Worm (Caenorhabditis elegans) whole organism, L1 larva: Measurements from ENCODE around the gene sod-3.
A peak's percentile ranks its signal among the peaks of the same experiment; 100 is the strongest.
"Not testable (repeated sequence)": the region's sequence is repeated elsewhere in the genome, so short reads cannot be mapped to it uniquely, and the experiment has no call there.

ENCODE experiments used
- C34B4.2 ChIP-seq: sonication (generic microtip); optimal IDR thresholded peaks from 2 replicates; lab custom pipeline; 2017; ENCODE audit warnings: mild to moderate bottlenecking, missing genetic modification characterization, missing compliant biosample characterization
- ceh-63 ChIP-seq: fragments of 200-800 bp; sonication (Bioruptor generic); optimal IDR thresholded peaks from 2 replicates; lab custom pipeline; 2018; ENCODE audit warnings: mild to moderate bottlenecking, missing genetic modification characterization, missing compliant biosample characterization
- efl-1 ChIP-seq, 4 experiments: fragments of 150-350 bp; optimal IDR thresholded peaks in 3 of 4; peaks in 1 of 4; 1 replicate in 1 of 4; 2 replicates in 3 of 4; lab custom pipeline; 2014; ENCODE audit warnings: missing biosample characterization in 2 of 4, missing genetic modification characterization in 2 of 4, missing genetic modification reagents in 2 of 4
- egl-13 ChIP-seq: sonication (generic microtip); optimal IDR thresholded peaks from 2 replicates; lab custom pipeline; 2016; ENCODE audit warnings: missing genotype, missing genetic modification reagents, missing genetic modification characterization, missing compliant biosample characterization
- egl-27 ChIP-seq, 2 experiments: fragments of 150-350 bp in 1 of 2; sonication (generic microtip); optimal IDR thresholded peaks; 3 replicates each; lab custom pipeline; 2017 to 2018; ENCODE audit warnings: missing biosample characterization in 2 of 2, missing genetic modification characterization in 2 of 2, missing genetic modification reagents in 2 of 2
- elt-2 ChIP-seq: sonication (generic microtip); optimal IDR thresholded peaks from 2 replicates; lab custom pipeline; 2016; ENCODE audit warnings: missing genetic modification characterization, mild to moderate bottlenecking, inconsistent platforms, missing compliant biosample characterization, missing genetic modification reagents
- elt-3 ChIP-seq, 6 experiments: fragments of 150-350 bp in 1 of 6; sonication (generic microtip); optimal IDR thresholded peaks; 2 replicates each; lab custom pipeline; 2017 to 2018; ENCODE audit warnings: missing biosample characterization in 6 of 6, missing genetic modification characterization in 6 of 6, inconsistent platforms in 1 of 6
- fkh-4 ChIP-seq: sonication (generic microtip); optimal IDR thresholded peaks from 2 replicates; lab custom pipeline; 2016; ENCODE audit warnings: missing compliant biosample characterization, missing genetic modification characterization, borderline replicate concordance
- fos-1 ChIP-seq: fragments of 150-350 bp; optimal IDR thresholded peaks from 2 replicates; lab custom pipeline; 2014; ENCODE audit warnings: missing biosample characterization, missing genetic modification characterization
- grh-1 ChIP-seq: fragments of 200-800 bp; sonication (Bioruptor generic); IDR thresholded peaks from 2 replicates; pipeline ENCODE4 v1.3.6; 2022; ENCODE audit warnings: missing genetic modification reagents, missing genetic modification characterization, missing compliant biosample characterization
- hlh-4 ChIP-seq: sonication (generic microtip); optimal IDR thresholded peaks from 2 replicates; lab custom pipeline; 2016; ENCODE audit warnings: mild to moderate bottlenecking, missing genetic modification characterization, missing compliant biosample characterization
- isw-1 ChIP-seq: fragments of 200-800 bp; sonication (Bioruptor generic); IDR thresholded peaks from 2 replicates; pipeline ENCODE4 v1.3.6; 2022; ENCODE audit warnings: missing genetic modification characterization, missing compliant biosample characterization
- lin-13 ChIP-seq: fragments of 150-350 bp; optimal IDR thresholded peaks from 2 replicates; lab custom pipeline; 2014; ENCODE audit warnings: missing biosample characterization, missing genetic modification reagents, missing genetic modification characterization
- lin-15B ChIP-seq: fragments of 150-350 bp; sonication (generic microtip); optimal IDR thresholded peaks from 3 replicates; lab custom pipeline; 2014; ENCODE audit warnings: missing biosample characterization, missing genetic modification characterization
- lin-35 ChIP-seq, 2 experiments: fragments of 150-350 bp; optimal IDR thresholded peaks; 2 replicates each; lab custom pipeline; 2014; ENCODE audit warnings: missing biosample characterization in 2 of 2, missing genetic modification characterization in 2 of 2, missing genetic modification reagents in 2 of 2
- lin-39 ChIP-seq: fragments of 150-350 bp; optimal IDR thresholded peaks from 2 replicates; lab custom pipeline; 2014; ENCODE audit warnings: missing biosample characterization, missing genetic modification reagents, missing genetic modification characterization
- mab-9 ChIP-seq: fragments of 200-800 bp; sonication (Bioruptor generic); IDR thresholded peaks from 2 replicates; pipeline ENCODE4 v1.3.6; 2022; ENCODE audit warnings: missing genetic modification reagents, missing genetic modification characterization, missing compliant biosample characterization
- mdl-1 ChIP-seq, 2 experiments: fragments of 150-350 bp; optimal IDR thresholded peaks; 2 replicates each; lab custom pipeline; 2014 to 2017; ENCODE audit warnings: missing biosample characterization in 2 of 2, missing genetic modification characterization in 2 of 2, inconsistent platforms in 1 of 2
- mef-2 ChIP-seq: fragments of 150-350 bp; optimal IDR thresholded peaks from 2 replicates; lab custom pipeline; 2014; ENCODE audit warnings: missing biosample characterization, missing genetic modification characterization
- nhr-20 ChIP-seq: sonication (generic microtip); optimal IDR thresholded peaks from 2 replicates; lab custom pipeline; 2016; ENCODE audit warnings: mild to moderate bottlenecking, missing genetic modification characterization, missing compliant biosample characterization
- nhr-47 ChIP-seq: sonication (generic microtip); optimal IDR thresholded peaks from 2 replicates; lab custom pipeline; 2016; ENCODE audit warnings: mild to moderate bottlenecking, missing genetic modification characterization, moderate library complexity, missing compliant biosample characterization
- nhr-76 ChIP-seq: sonication (generic microtip); optimal IDR thresholded peaks from 2 replicates; lab custom pipeline; 2017; ENCODE audit warnings: missing biosample characterization, missing genetic modification characterization
- nhr-84 ChIP-seq: sonication (generic microtip); optimal IDR thresholded peaks from 2 replicates; lab custom pipeline; 2017; ENCODE audit warnings: missing biosample characterization, missing genetic modification characterization
- rnt-1 ChIP-seq: sonication (generic microtip); optimal IDR thresholded peaks from 2 replicates; lab custom pipeline; 2016; ENCODE audit warnings: mild to moderate bottlenecking, missing genetic modification characterization, moderate library complexity, missing compliant biosample characterization
- skn-1 ChIP-seq: fragments of 150-350 bp; optimal IDR thresholded peaks from 2 replicates; lab custom pipeline; 2014; ENCODE audit warnings: missing biosample characterization, missing genetic modification characterization
- snu-23 ChIP-seq: sonication (generic microtip); optimal IDR thresholded peaks from 2 replicates; lab custom pipeline; 2016; ENCODE audit warnings: missing genetic modification characterization, missing compliant biosample characterization
- sptf-1 ChIP-seq: fragments of 150-350 bp; optimal IDR thresholded peaks from 2 replicates; lab custom pipeline; 2014; ENCODE audit warnings: missing biosample characterization, missing genetic modification characterization
- sup-37 ChIP-seq: fragments of 200-800 bp; sonication (Bioruptor generic); optimal IDR thresholded peaks from 2 replicates; lab custom pipeline; 2018; ENCODE audit warnings: mild to moderate bottlenecking, missing genetic modification characterization, missing compliant biosample characterization
- swsn-7 ChIP-seq: sonication (generic microtip); optimal IDR thresholded peaks from 2 replicates; lab custom pipeline; 2016; ENCODE audit warnings: missing genetic modification characterization, missing compliant biosample characterization
- tlp-1 ChIP-seq: fragments of 150-350 bp; optimal IDR thresholded peaks from 2 replicates; lab custom pipeline; 2014; ENCODE audit warnings: missing biosample characterization, missing genetic modification characterization
- unc-130 ChIP-seq: fragments of 150-350 bp; optimal IDR thresholded peaks from 2 replicates; lab custom pipeline; 2017; ENCODE audit warnings: missing biosample characterization, missing genetic modification characterization, inconsistent platforms
- unc-86 ChIP-seq: sonication (generic microtip); optimal IDR thresholded peaks from 2 replicates; lab custom pipeline; 2016; ENCODE audit warnings: missing genetic modification characterization, missing compliant biosample characterization
- xbp-1 ChIP-seq: sonication (generic microtip); optimal IDR thresholded peaks from 2 replicates; lab custom pipeline; 2016; ENCODE audit warnings: missing genetic modification characterization, missing compliant biosample characterization
- zag-1 ChIP-seq: fragments of 150-350 bp; optimal IDR thresholded peaks from 2 replicates; lab custom pipeline; 2014; ENCODE audit warnings: missing biosample characterization, missing genetic modification characterization

Gene sod-3

DNA sequence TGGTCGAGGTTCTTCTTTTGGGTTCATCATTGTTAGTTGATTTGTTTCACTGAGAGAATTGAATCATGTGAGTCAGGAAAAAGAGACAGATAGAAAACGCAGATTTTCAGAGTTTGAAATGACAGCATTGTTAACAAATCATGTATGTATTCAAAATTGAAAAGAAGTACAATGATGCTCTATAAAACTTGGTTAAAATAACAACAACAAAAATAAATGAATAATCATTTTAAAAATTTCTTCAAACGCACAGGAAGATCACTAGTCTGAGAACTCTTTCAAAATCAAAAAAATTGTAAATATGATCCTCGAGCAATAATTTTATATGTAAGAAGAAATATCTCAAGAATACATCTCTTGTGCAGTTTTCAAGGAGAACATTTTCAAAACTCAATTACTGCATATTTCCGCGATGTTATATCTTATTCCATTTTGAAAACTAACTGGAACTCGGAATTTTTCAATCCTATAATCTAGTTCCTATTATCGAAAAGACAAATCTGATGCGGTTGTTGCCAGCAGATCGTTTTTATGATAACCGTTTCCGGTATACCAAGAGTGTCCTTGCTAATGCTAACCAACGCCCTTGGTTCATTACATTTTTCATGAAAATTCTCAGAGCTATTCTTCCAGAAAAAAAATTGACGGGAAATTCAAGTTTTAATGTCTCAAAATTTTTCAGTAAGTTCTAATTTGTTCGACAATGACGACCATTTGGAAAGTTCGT lies 4.1 kb downstream of the sod-3 start, which contains the start of gene lido-1:
TSS of gene lido-1 (minus strand) at position 51 of the 727 bp plus-strand sequence.
- TF ChIP-seq nhr-20 (peak; percentile 67), skn-1 (no peak)
- TF ChIP-seq, all 84 proteins: peak for 1

- TF ChIP-seq elt-2 (tag; lab: Kevin White, UChicago) (no peak), skn-1 (no peak), unc-86 (tag; lab: Kevin White, UChicago) (no peak), sup-37 (GFP tag; lab: Kevin White, UChicago) (no peak), lin-39 (no peak), lin-13 (GFP tag; lab: Kevin White, UChicago) (no peak), mef-2 (no peak), hlh-4 (tag; lab: Kevin White, UChicago) (no peak), nhr-47 (no peak), swsn-7 (tag; lab: Kevin White, UChicago) (no peak), grh-1 (GFP tag; lab: Robert Waterston, UW) (no peak), ceh-63 (GFP tag; lab: Kevin White, UChicago) (no peak), rnt-1 (no peak), nhr-84 (tag; lab: Kevin White, UChicago) (no peak), egl-27 (tag; optimal IDR thresholded peaks at IDR 0.05; lab: Kevin White, UChicago) (no peak)
Measured at ce11 chrX:17100656-17101055, 8.1 kb downstream of the sod-3 start, which contains the start of gene lido-2. Gene lido-2, minus strand, starts transcription at chrX:17100756.

DNA sequence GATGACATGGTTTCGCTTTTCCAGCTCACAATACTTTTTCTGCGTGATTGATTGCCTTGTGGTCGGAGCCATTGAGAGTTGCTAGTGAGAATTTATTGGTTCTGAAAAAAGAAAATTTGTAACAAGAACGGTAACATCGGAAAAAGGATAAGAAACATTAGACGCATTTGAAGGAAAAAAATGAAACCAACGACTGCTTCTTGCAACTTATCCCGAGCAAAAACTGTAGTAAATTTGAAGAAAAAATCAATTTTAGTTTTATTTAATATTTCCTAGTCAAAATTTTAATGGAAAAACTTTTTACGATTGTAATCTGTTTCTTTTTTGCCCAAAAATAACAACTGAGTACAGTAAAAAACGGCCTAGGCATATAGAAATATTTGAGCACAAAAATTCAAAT lies 15.1 kb downstream of the sod-3 start, which contains the start of gene lido-4:
TSS of gene lido-4 (minus strand) at position 101 of the 400 bp plus-strand sequence.
- TF ChIP-seq unc-130 (tag; lab: Kevin White, UChicago), result no peak
- TF ChIP-seq elt-3 (tag; optimal IDR thresholded peaks at IDR 0.05; lab: Kevin White, UChicago), result no peak
- TF ChIP-seq snu-23 (GFP tag; lab: Kevin White, UChicago), result no peak
- TF ChIP-seq egl-13 (tag; lab: Kevin White, UChicago), result no peak
- no peak for TF ChIP-seq efl-1 (optimal IDR thresholded peaks at IDR 0.05; lab: Kevin White, UChicago)
- TF ChIP-seq efl-1 (GFP tag; optimal IDR thresholded peaks at IDR 0.05 in 1 of 2; lab: Kevin White, UChicago), result no peak
- no peak for TF ChIP-seq fos-1

DNA sequence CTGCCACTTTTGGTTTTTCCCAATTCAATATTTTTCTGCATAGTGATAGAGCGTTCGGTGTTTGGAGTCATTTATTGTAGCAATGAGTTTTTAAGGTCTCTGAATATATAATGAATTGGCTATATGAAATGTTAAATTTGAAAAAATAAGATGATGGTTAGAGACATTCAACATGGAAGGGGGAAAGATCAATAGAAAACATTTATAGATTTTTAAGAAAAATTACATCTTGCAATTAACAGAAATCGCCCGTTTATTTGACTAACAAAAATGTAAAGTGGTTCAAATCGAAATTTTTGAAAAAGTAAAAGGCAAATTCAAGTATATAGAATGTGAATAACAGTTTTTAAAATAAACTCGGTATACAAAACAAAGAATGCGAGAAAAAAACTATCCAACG lies 18.0 kb downstream of the sod-3 start, which contains the start of gene lido-5:
TSS of gene lido-5 (minus strand) at position 101 of the 400 bp plus-strand sequence.
- TF ChIP-seq C34B4.2 (no peak), nhr-76 (tag; lab: Kevin White, UChicago) (no peak)

DNA sequence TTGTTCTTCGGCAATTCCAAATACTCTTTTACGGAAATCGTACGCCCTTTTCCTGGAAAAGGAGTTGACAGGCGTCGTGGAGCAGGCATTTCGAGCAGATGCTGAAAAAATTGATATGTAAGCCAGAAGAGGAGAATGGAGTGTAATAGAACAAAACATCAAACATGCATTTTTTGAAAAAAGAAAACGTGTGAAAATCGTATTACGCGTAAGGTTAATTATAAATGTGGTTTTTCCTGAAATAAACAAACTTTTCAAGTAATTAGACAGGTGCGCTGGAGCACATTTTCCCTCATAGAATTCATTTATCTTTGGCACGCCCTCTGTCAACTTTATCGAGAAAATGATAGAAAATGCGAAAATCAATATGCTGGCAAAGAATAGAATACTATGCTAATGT lies 22.5 kb downstream of the sod-3 start, which contains the start of gene lido-6:
TSS of gene lido-6 (minus strand) at position 101 of the 400 bp plus-strand sequence.
- TF ChIP-seq isw-1 (GFP tag; lab: Robert Waterston, UW) (no peak), mab-9 (GFP tag; lab: Robert Waterston, UW) (no peak), sptf-1 (no peak), zag-1 (tag; lab: Kevin White, UChicago) (no peak), unc-130 (tag; lab: Kevin White, UChicago) (no peak), tlp-1 (tag; lab: Kevin White, UChicago) (no peak), sup-37 (GFP tag; lab: Kevin White, UChicago) (no peak), unc-86 (tag; lab: Kevin White, UChicago) (no peak), lin-35 (GFP tag; optimal IDR thresholded peaks at IDR 0.05; lab: Kevin White, UChicago) (no peak), xbp-1 (tag; lab: Kevin White, UChicago) (no peak)

- TF ChIP-seq lin-15B; mdl-1 (tag; optimal IDR thresholded peaks at IDR 0.05; lab: Kevin White, UChicago); fkh-4 (tag; lab: Kevin White, UChicago): not testable (repeated sequence)
Measured at ce11 chrX:17117359-17117758, 24.8 kb downstream of the sod-3 start, which contains the start of gene K09E3.2. Gene K09E3.2, plus strand, starts transcription at chrX:17117659.
